Worm (Caenorhabditis elegans): ENCODE results near the gene F39C12.1.

ce11 chrX:4853060-4853459 is at the start of gene F39C12.1:
- no peak for TF ChIP-seq egl-43 (GFP tag; IDR thresholded peaks at IDR 0.05)
- no peak for TF ChIP-seq daf-12 (tag; optimal IDR thresholded peaks at IDR 0.05)
- no peak for TF ChIP-seq madf-9 (GFP tag; conservative IDR thresholded peaks at IDR 0.05)
- TF ChIP-seq Y5F2A.4 (GFP tag; optimal IDR thresholded peaks at IDR 0.05), result no peak

Measured in whole organism, L4 larva.